Fruit fly (Drosophila melanogaster): Measurements from ENCODE around the gene chrb.

DNA sequence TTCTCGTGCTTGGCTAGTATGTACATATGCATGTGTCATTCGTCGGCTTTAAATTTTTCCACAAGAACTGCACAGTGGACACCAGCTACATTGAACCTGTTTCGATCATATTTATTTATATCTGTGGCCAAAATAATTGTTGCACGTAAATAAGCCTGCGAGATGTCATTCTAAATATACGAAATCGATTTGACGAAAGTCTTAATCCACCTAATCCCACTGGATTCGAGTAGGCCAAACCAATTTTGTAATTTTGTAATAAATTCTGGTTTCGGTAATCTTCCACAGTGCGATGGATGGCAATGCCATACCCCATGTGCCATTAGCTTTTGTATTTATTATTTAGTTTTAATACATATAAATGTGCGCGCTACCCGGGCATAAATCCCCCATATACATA, 55.6 kb downstream of the chrb start:
- TF ChIP-seq CG9948 (tag; optimal IDR thresholded peaks at IDR 0.05) (no peak), CG32121 (GFP tag; IDR thresholded peaks at IDR 0.05) (no peak), gl (tag; optimal IDR thresholded peaks at IDR 0.05) (no peak), Ets98B (GFP tag; IDR thresholded peaks at IDR 0.05) (no peak), EcR (GFP tag; optimal IDR thresholded peaks at IDR 0.05) (no peak), D1 (tag; optimal IDR thresholded peaks at IDR 0.05) (no peak), CG34367 (tag; optimal IDR thresholded peaks at IDR 0.05) (no peak), CG15710 (tag; optimal IDR thresholded peaks at IDR 0.05) (no peak), CG8301 (tag; optimal IDR thresholded peaks at IDR 0.05) (no peak), CG8159 (tag; optimal IDR thresholded peaks at IDR 0.05) (no peak), Pif1B (GFP tag; optimal IDR thresholded peaks at IDR 0.05) (no peak), CG13204 (GFP tag; optimal IDR thresholded peaks at IDR 0.05) (no peak), CG17806 (tag; optimal IDR thresholded peaks at IDR 0.05) (no peak), CG12605 (GFP tag; IDR thresholded peaks at IDR 0.05) (no peak)

All from whole organism, pupa.